Worm (Caenorhabditis elegans) whole organism, L1 larva: Measurements from ENCODE around the gene F35C11.4.

Experiments used
- aha-1 ChIP-seq: fragments of 150-350 bp; optimal IDR thresholded peaks from 2 replicates; lab custom pipeline; 2014; ENCODE audit warnings: missing biosample characterization, missing genetic modification characterization
- ama-1 ChIP-seq: fragments of 150-350 bp; optimal IDR thresholded peaks from 2 replicates; lab custom pipeline; 2014
- fos-1 ChIP-seq: fragments of 150-350 bp; optimal IDR thresholded peaks from 2 replicates; lab custom pipeline; 2014; ENCODE audit warnings: missing biosample characterization, missing genetic modification characterization
- mdl-1 ChIP-seq, 2 experiments: fragments of 150-350 bp; optimal IDR thresholded peaks; 2 replicates each; lab custom pipeline; 2014 to 2017; ENCODE audit warnings: missing biosample characterization in 2 of 2, missing genetic modification characterization in 2 of 2, inconsistent platforms in 1 of 2
- nhr-28 ChIP-seq: fragments of 150-350 bp; optimal IDR thresholded peaks from 2 replicates; lab custom pipeline; 2014; ENCODE audit warnings: missing biosample characterization, missing genetic modification characterization

ce11 chrII:8273060-8273459 lies 24.3 kb downstream of the F35C11.4 start:
- TF ChIP-seq fos-1 (tag; lab: Kevin White, UChicago) = no peak
- TF ChIP-seq ama-1 (lab: Kevin White, UChicago) = no peak
- no peak for TF ChIP-seq aha-1 (tag; lab: Kevin White, UChicago)
- no peak for TF ChIP-seq nhr-28 (tag; lab: Kevin White, UChicago)
- no peak for TF ChIP-seq mdl-1 (tag; optimal IDR thresholded peaks at IDR 0.05; lab: Kevin White, UChicago)
